Fruit fly (Drosophila melanogaster): ENCODE data around the gene kmg.

The kmg gene

dm6 chr2L:13179095-13179494 lies 18.8 kb downstream of the kmg start, which contains the start of gene Alg7:
TSS of gene Alg7 (plus strand) at chr2L:13179247.
- TF ChIP-seq CG1620 (GFP tag; optimal IDR thresholded peaks at IDR 0.05) = no peak
- TF ChIP-seq Clk (GFP tag; optimal IDR thresholded peaks at IDR 0.05) = no peak
- TF ChIP-seq CG7045 (GFP tag; optimal IDR thresholded peaks at IDR 0.05) = no peak
- peak; percentile 49 for TF ChIP-seq bab1 (GFP tag; optimal IDR thresholded peaks at IDR 0.05)
- peak; percentile 45 for TF ChIP-seq tj (GFP tag; optimal IDR thresholded peaks at IDR 0.05)
- no peak for TF ChIP-seq ovo (GFP tag; optimal IDR thresholded peaks at IDR 0.05)
- TF ChIP-seq kay (GFP tag; ENCODE audit: borderline replicate concordance) = no peak
- no peak for TF ChIP-seq CG7101 (tag; optimal IDR thresholded peaks at IDR 0.05)
- TF ChIP-seq Hr96 (GFP tag; optimal IDR thresholded peaks at IDR 0.05) = no peak

DNA sequence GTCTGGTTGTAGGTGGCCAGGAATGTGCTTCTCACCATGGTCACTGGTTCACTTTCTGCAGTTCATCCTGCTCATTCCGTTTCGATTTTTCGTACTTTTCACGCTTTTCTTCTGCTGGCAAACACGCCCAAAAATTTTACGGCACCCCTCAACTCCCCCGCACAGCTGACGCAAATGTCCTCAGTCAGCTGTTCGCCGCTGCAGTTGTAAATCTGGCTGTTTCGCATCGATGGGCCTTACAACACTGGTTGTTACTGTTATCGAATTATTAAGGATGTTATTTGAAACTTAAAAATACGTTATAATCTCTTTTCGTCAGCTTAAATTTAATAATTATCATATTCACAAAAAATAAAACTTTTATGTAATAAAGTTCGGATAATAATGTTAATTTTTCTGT lies 22.1 kb downstream of the kmg start, which contains the start of gene Mgat3:
Gene Mgat3 (minus strand): TSS at position 182 of the 400 bp plus-strand sequence.
- TF ChIP-seq tj (GFP tag; optimal IDR thresholded peaks at IDR 0.05) (no peak), CG33017 (tag; optimal IDR thresholded peaks at IDR 0.05) (no peak), cic (GFP tag; optimal IDR thresholded peaks at IDR 0.05) (no peak), CG7101 (tag; optimal IDR thresholded peaks at IDR 0.05) (no peak), cnc (optimal IDR thresholded peaks at IDR 0.05) (no peak), kay (GFP tag; ENCODE audit: borderline replicate concordance) (no peak), toe (GFP tag; optimal IDR thresholded peaks at IDR 0.05) (no peak)

dm6 chr2L:13183150-13183549 lies 22.8 kb downstream of the kmg start, which contains the start of gene Rsph1:
TSS of gene Rsph1 (plus strand) at chr2L:13183450.
- no peak for TF ChIP-seq tj (GFP tag; optimal IDR thresholded peaks at IDR 0.05)
- TF ChIP-seq Clk (GFP tag; optimal IDR thresholded peaks at IDR 0.05) = no peak
- TF ChIP-seq CG7101 (tag; optimal IDR thresholded peaks at IDR 0.05) = no peak
- no peak for TF ChIP-seq bab1 (GFP tag; optimal IDR thresholded peaks at IDR 0.05)
- TF ChIP-seq Hr96 (GFP tag; optimal IDR thresholded peaks at IDR 0.05) = no peak
- TF ChIP-seq CG7045 (GFP tag; optimal IDR thresholded peaks at IDR 0.05) = no peak
- no peak for TF ChIP-seq cnc (optimal IDR thresholded peaks at IDR 0.05)
- no peak for TF ChIP-seq CG1620 (GFP tag; optimal IDR thresholded peaks at IDR 0.05)
- TF ChIP-seq pad (GFP tag; optimal IDR thresholded peaks at IDR 0.05) = no peak
- TF ChIP-seq CG33017 (tag; optimal IDR thresholded peaks at IDR 0.05) = no peak
- no peak for TF ChIP-seq toe (GFP tag; optimal IDR thresholded peaks at IDR 0.05)
- TF ChIP-seq Crg-1 (GFP tag; optimal IDR thresholded peaks at IDR 0.05) = no peak
- TF ChIP-seq CG5204 (GFP tag; optimal IDR thresholded peaks at IDR 0.05) = no peak
- TF ChIP-seq ovo (GFP tag; optimal IDR thresholded peaks at IDR 0.05) = no peak
- TF ChIP-seq CG11617 (GFP tag; optimal IDR thresholded peaks at IDR 0.05) = no peak
- no peak for TF ChIP-seq Mnt (GFP tag; optimal IDR thresholded peaks at IDR 0.05)
- no peak for TF ChIP-seq kay (GFP tag; ENCODE audit: borderline replicate concordance)
- no peak for TF ChIP-seq CG14711 (tag; optimal IDR thresholded peaks at IDR 0.05)
- TF ChIP-seq CG12768 (GFP tag; optimal IDR thresholded peaks at IDR 0.05) = no peak

DNA sequence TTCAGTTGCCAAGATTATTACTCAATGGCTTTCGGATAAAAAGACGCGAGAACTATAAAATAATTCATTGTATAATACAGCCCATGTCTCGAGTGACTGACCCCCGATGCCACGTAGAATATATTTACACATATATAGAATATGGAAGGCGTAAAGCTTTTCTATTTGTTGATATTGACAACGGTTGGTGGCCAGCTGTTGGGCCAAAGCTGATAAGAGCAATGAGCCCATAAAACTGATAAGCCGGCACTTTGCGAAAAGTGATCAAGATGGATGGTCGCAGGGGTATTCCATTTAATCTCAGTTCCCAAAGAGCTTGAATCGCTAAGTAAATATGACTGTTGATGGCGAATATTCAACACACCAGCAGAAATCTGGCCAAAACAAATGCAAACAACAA lies 30.2 kb downstream of the kmg start:
- TF ChIP-seq Hr96 (GFP tag; optimal IDR thresholded peaks at IDR 0.05) (no peak), tj (GFP tag; optimal IDR thresholded peaks at IDR 0.05) (peak; percentile 18), kay (GFP tag; ENCODE audit: borderline replicate concordance) (no peak), CG1620 (GFP tag; optimal IDR thresholded peaks at IDR 0.05) (no peak), CG7101 (tag; optimal IDR thresholded peaks at IDR 0.05) (peak; percentile 52), CG12768 (GFP tag; optimal IDR thresholded peaks at IDR 0.05) (peak; percentile 81), CG14711 (tag; optimal IDR thresholded peaks at IDR 0.05) (peak; percentile 12), Crg-1 (GFP tag; optimal IDR thresholded peaks at IDR 0.05) (no peak), CG11617 (GFP tag; optimal IDR thresholded peaks at IDR 0.05) (peak; percentile 44), toe (GFP tag; optimal IDR thresholded peaks at IDR 0.05) (no peak), ovo (GFP tag; optimal IDR thresholded peaks at IDR 0.05) (peak; percentile 19), CG7045 (GFP tag; optimal IDR thresholded peaks at IDR 0.05) (peak; percentile 26), Clk (GFP tag; optimal IDR thresholded peaks at IDR 0.05) (peak; percentile 13), CG5204 (GFP tag; optimal IDR thresholded peaks at IDR 0.05) (no peak), CG33017 (tag; optimal IDR thresholded peaks at IDR 0.05) (peak; percentile 43), Mnt (GFP tag; optimal IDR thresholded peaks at IDR 0.05) (peak; percentile 57), bab1 (GFP tag; optimal IDR thresholded peaks at IDR 0.05) (no peak), pad (GFP tag; optimal IDR thresholded peaks at IDR 0.05) (peak; percentile 55), cic (GFP tag; optimal IDR thresholded peaks at IDR 0.05) (peak; percentile 95), cnc (optimal IDR thresholded peaks at IDR 0.05) (no peak)

DNA sequence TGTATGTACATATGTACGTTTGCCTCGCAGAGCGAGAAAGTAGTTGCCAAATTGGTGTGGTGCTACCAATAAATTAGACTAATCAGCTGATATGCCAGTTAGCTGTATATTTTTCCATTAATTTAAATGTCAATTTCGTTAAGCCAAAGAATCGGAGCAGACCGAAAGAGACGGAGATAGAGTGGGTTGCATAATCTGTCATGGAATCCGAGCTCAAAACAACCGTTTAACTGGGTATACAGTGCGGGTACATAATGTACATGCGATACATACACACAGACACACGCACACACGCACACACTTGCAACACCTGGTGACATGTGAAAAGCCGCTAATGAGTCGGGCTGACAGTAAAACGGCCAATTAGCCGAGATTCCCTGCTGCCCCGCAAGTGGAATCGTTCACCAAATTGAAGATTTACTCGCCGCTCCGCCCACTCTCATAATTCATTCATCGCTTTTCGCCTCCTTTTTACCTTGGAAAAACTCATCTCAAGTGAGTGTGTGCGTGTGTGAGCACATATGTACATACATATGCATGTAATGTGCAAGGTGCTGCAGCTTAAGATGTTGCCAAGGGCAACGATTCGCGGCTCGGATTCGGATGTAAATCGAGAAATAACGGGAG lies 30.8 kb downstream of the kmg start:
- no peak for TF ChIP-seq Crg-1 (GFP tag; optimal IDR thresholded peaks at IDR 0.05)
- TF ChIP-seq pad (GFP tag; optimal IDR thresholded peaks at IDR 0.05) = no peak
- no peak for TF ChIP-seq Clk (GFP tag; optimal IDR thresholded peaks at IDR 0.05)
- TF ChIP-seq CG7101 (tag; optimal IDR thresholded peaks at IDR 0.05) = no peak
- peak; percentile 2 for TF ChIP-seq ovo (GFP tag; optimal IDR thresholded peaks at IDR 0.05)

DNA sequence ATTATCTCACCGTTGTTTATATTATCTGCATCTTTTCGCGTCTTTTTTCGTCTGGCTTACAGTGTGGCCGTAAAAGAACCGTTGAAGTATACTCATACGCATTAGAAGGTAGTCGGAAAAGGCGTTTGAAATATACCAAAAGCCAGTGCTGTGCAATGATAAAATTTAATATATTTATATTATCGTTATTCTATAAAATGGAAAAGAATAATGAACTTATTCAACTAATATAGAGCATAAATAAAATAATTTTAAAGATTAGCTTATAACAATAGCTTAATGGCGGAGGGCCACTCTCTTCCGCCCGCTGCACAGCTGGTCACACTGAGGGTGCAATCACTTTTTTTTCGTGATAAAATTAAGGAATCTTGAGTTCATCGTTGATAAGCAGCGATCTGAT lies 31.6 kb downstream of the kmg start, which contains the start of the genes CG16974 and Edem2:
Gene CG16974 (minus strand): TSS at position 86 of the 400 bp plus-strand sequence.
Gene Edem2 (plus strand): TSS at position 308 of the 400 bp plus-strand sequence.
- TF ChIP-seq CG14711 (tag; optimal IDR thresholded peaks at IDR 0.05) (peak; percentile 81), CG12768 (GFP tag; optimal IDR thresholded peaks at IDR 0.05) (peak; percentile 59), CG5204 (GFP tag; optimal IDR thresholded peaks at IDR 0.05) (no peak), ovo (GFP tag; optimal IDR thresholded peaks at IDR 0.05) (peak; percentile 68), pad (GFP tag; optimal IDR thresholded peaks at IDR 0.05) (peak; percentile 67), bab1 (GFP tag; optimal IDR thresholded peaks at IDR 0.05) (peak; percentile 86), CG7045 (GFP tag; optimal IDR thresholded peaks at IDR 0.05) (peak; percentile 77), CG7101 (tag; optimal IDR thresholded peaks at IDR 0.05) (peak; percentile 88), Crg-1 (GFP tag; optimal IDR thresholded peaks at IDR 0.05) (peak; percentile 65), cnc (optimal IDR thresholded peaks at IDR 0.05) (no peak), Clk (GFP tag; optimal IDR thresholded peaks at IDR 0.05) (peak; percentile 11), Mnt (GFP tag; optimal IDR thresholded peaks at IDR 0.05) (peak; percentile 75), CG11617 (GFP tag; optimal IDR thresholded peaks at IDR 0.05) (peak; percentile 72), cic (GFP tag; optimal IDR thresholded peaks at IDR 0.05) (peak; percentile 66), CG33017 (tag; optimal IDR thresholded peaks at IDR 0.05) (peak; percentile 77), Hr96 (GFP tag; optimal IDR thresholded peaks at IDR 0.05) (no peak), kay (GFP tag; ENCODE audit: borderline replicate concordance) (no peak), tj (GFP tag; optimal IDR thresholded peaks at IDR 0.05) (peak; percentile 48), toe (GFP tag; optimal IDR thresholded peaks at IDR 0.05) (no peak), CG1620 (GFP tag; optimal IDR thresholded peaks at IDR 0.05) (peak; percentile 79)
